Fruit fly (Drosophila melanogaster) whole organism, embryonic: Measurements from ENCODE around the gene RpS8.
A peak's percentile ranks its signal among the peaks of the same experiment; 100 is the strongest.

Source experiments
- Adf1 ChIP-seq: fragments of 200-800 bp; sonication (Bioruptor generic); IDR thresholded peaks from 2 replicates; pipeline ENCODE4 v1.3.6; 2022; ENCODE audit warnings: missing biosample characterization, missing genetic modification characterization
- CG10209 ChIP-seq: fragments of 200-800 bp; sonication (Bioruptor generic); optimal IDR thresholded peaks from 3 replicates; lab custom pipeline; 2017; ENCODE audit warnings: missing biosample characterization, mild to moderate bottlenecking, missing genetic modification characterization, missing genetic modification reagents
- CG10366 ChIP-seq: fragments of 200-800 bp; sonication (Bioruptor generic); IDR thresholded peaks from 2 replicates; pipeline ENCODE4 v1.3.6; 2022; ENCODE audit warnings: missing biosample characterization, missing genetic modification characterization
- CG10979 ChIP-seq: fragments of 200-800 bp; sonication (Bioruptor generic); optimal IDR thresholded peaks from 2 replicates; lab custom pipeline; 2018; ENCODE audit warnings: missing biosample characterization, mild to moderate bottlenecking, missing genetic modification characterization, moderate library complexity
- CG11723 ChIP-seq: fragments of 200-800 bp; sonication (Bioruptor generic); optimal IDR thresholded peaks from 2 replicates; lab custom pipeline; 2017; ENCODE audit warnings: missing biosample characterization, mild to moderate bottlenecking, missing genetic modification characterization
- CG13123 ChIP-seq: fragments of 200-800 bp; sonication (Bioruptor generic); optimal IDR thresholded peaks from 2 replicates; lab custom pipeline; 2016; ENCODE audit warnings: missing biosample characterization, missing genetic modification characterization
- CG15073 ChIP-seq: fragments of 200-800 bp; sonication (Bioruptor generic); optimal IDR thresholded peaks from 2 replicates; lab custom pipeline; 2016; ENCODE audit warnings: missing biosample characterization, missing genetic modification characterization
- CG1602 ChIP-seq: fragments of 200-800 bp; sonication (Bioruptor generic); optimal IDR thresholded peaks from 3 replicates; lab custom pipeline; 2016; ENCODE audit warnings: missing biosample characterization, missing genetic modification characterization
- CG17359 ChIP-seq: fragments of 200-800 bp; sonication (Bioruptor generic); optimal IDR thresholded peaks from 3 replicates; lab custom pipeline; 2018; ENCODE audit warnings: missing biosample characterization, mild to moderate bottlenecking, missing genetic modification characterization, moderate library complexity
- CG1792 ChIP-seq: fragments of 200-800 bp; sonication (Bioruptor generic); optimal IDR thresholded peaks from 2 replicates; lab custom pipeline; 2016; ENCODE audit warnings: missing biosample characterization, missing genetic modification characterization
- CG2116 ChIP-seq: fragments of 200-800 bp; sonication (Bioruptor generic); optimal IDR thresholded peaks from 3 replicates; lab custom pipeline; 2018; ENCODE audit warnings: missing biosample characterization, mild to moderate bottlenecking, missing genetic modification characterization
- CG2889 ChIP-seq: fragments of 200-800 bp; sonication (Bioruptor generic); IDR thresholded peaks from 3 replicates; pipeline ENCODE4 v1.3.6; 2022; ENCODE audit warnings: missing biosample characterization, missing genetic modification characterization
- CG30403 ChIP-seq: fragments of 200-800 bp; sonication (Bioruptor generic); optimal IDR thresholded peaks from 3 replicates; lab custom pipeline; 2016; ENCODE audit warnings: missing biosample characterization, missing genetic modification characterization
- CG31365 ChIP-seq: fragments of 200-800 bp; sonication (Bioruptor generic); optimal IDR thresholded peaks from 2 replicates; lab custom pipeline; 2018; ENCODE audit warnings: missing biosample characterization, mild to moderate bottlenecking, missing genetic modification characterization
- CG3163 ChIP-seq: fragments of 200-800 bp; sonication (Bioruptor generic); optimal IDR thresholded peaks from 3 replicates; lab custom pipeline; 2016; ENCODE audit warnings: missing biosample characterization, missing genetic modification characterization
- CG3407 ChIP-seq: fragments of 200-800 bp; sonication (Bioruptor generic); optimal IDR thresholded peaks from 2 replicates; lab custom pipeline; 2018; ENCODE audit warnings: missing biosample characterization, mild to moderate bottlenecking, missing genetic modification characterization
- CG3726 ChIP-seq: fragments of 200-800 bp; sonication (Bioruptor generic); IDR thresholded peaks from 3 replicates; pipeline ENCODE4, ENCODE4 v1.3.6; 2022; ENCODE audit warnings: missing biosample characterization, missing genetic modification characterization
- CG4820 ChIP-seq: fragments of 200-800 bp; sonication (Bioruptor generic); optimal IDR thresholded peaks from 3 replicates; lab custom pipeline; 2016; ENCODE audit warnings: missing biosample characterization, missing genetic modification characterization
- CG7357 ChIP-seq: fragments of 200-800 bp; sonication (Bioruptor generic); IDR thresholded peaks from 3 replicates; pipeline ENCODE4 v1.3.6; 2022; ENCODE audit warnings: missing biosample characterization, missing genetic modification characterization
- CG7372 ChIP-seq: fragments of 200-800 bp; sonication (Bioruptor generic); IDR thresholded peaks from 2 replicates; pipeline ENCODE4 v1.3.6; 2022; ENCODE audit warnings: missing biosample characterization, missing genetic modification characterization
- CG7839 ChIP-seq: fragments of 200-800 bp; sonication (Bioruptor generic); optimal IDR thresholded peaks from 3 replicates; lab custom pipeline; 2018; ENCODE audit warnings: missing biosample characterization, mild to moderate bottlenecking, missing genetic modification characterization, moderate library complexity
- CG7987 ChIP-seq: fragments of 200-800 bp; sonication (Bioruptor generic); optimal IDR thresholded peaks from 2 replicates; lab custom pipeline; 2018; ENCODE audit warnings: missing biosample characterization, mild to moderate bottlenecking, missing genetic modification characterization, moderate library complexity
- CG8359 ChIP-seq: fragments of 200-800 bp; sonication (Bioruptor generic); optimal IDR thresholded peaks from 2 replicates; lab custom pipeline; 2017; ENCODE audit warnings: missing biosample characterization, mild to moderate bottlenecking, missing genetic modification characterization, borderline replicate concordance
- CG9876 ChIP-seq: fragments of 200-800 bp; sonication (Bioruptor generic); optimal IDR thresholded peaks from 2 replicates; lab custom pipeline; 2016; ENCODE audit warnings: missing biosample characterization, missing genetic modification characterization
- CTCF ChIP-seq: fragments of 200-800 bp; sonication (Bioruptor generic); optimal IDR thresholded peaks from 2 replicates; lab custom pipeline; 2017; ENCODE audit warnings: missing biosample characterization, mild to moderate bottlenecking, missing genetic modification characterization, moderate library complexity
- D19B ChIP-seq: fragments of 200-800 bp; sonication (Bioruptor generic); optimal IDR thresholded peaks from 2 replicates; lab custom pipeline; 2017; ENCODE audit warnings: missing biosample characterization, mild to moderate bottlenecking, missing genetic modification characterization
- Dbx ChIP-seq: fragments of 200-800 bp; sonication (Bioruptor generic); IDR thresholded peaks from 3 replicates; pipeline ENCODE4 v1.3.6; 2022; ENCODE audit warnings: missing biosample characterization, missing genetic modification characterization
- Drgx ChIP-seq: fragments of 200-800 bp; sonication (Bioruptor generic); IDR thresholded peaks from 2 replicates; pipeline ENCODE4 v1.3.6; 2022; ENCODE audit warnings: missing biosample characterization, missing genetic modification characterization
- Ets65A ChIP-seq: fragments of 200-800 bp; sonication (Bioruptor generic); peaks from one replicate; lab custom pipeline; 2016; ENCODE audit warnings: missing biosample characterization, missing genetic modification characterization
- GATAe ChIP-seq: fragments of 200-800 bp; sonication (Bioruptor generic); conservative IDR thresholded peaks from 2 replicates; pipeline ENCODE4 v1.3.6; 2022; ENCODE audit warnings: missing biosample characterization, missing genetic modification characterization
- Med ChIP-seq: fragments of 200-800 bp; sonication (Bioruptor generic); peaks from one replicate; lab custom pipeline; 2016; ENCODE audit warnings: missing biosample characterization, missing genetic modification characterization, mild to moderate bottlenecking, inconsistent platforms, moderate library complexity
- Meics ChIP-seq: fragments of 200-800 bp; sonication (Bioruptor generic); optimal IDR thresholded peaks from 2 replicates; lab custom pipeline; 2017; ENCODE audit warnings: missing biosample characterization, mild to moderate bottlenecking, missing genetic modification characterization
- NK7.1 ChIP-seq: fragments of 200-800 bp; sonication (Bioruptor generic); optimal IDR thresholded peaks from 3 replicates; lab custom pipeline; 2016; ENCODE audit warnings: missing biosample characterization, missing genetic modification characterization
- Nf-YA ChIP-seq: fragments of 200-800 bp; sonication (Bioruptor generic); IDR thresholded peaks from 2 replicates; pipeline ENCODE4 v1.3.6; 2022; ENCODE audit warnings: missing biosample characterization, missing genetic modification characterization
- Optix ChIP-seq: fragments of 200-800 bp; sonication (Bioruptor generic); IDR thresholded peaks from 3 replicates; pipeline ENCODE4 v1.3.6; 2022; ENCODE audit warnings: missing biosample characterization, missing genetic modification characterization
- Poxn ChIP-seq: fragments of 200-800 bp; sonication (Bioruptor generic); IDR thresholded peaks from 2 replicates; pipeline ENCODE4 v1.3.6; 2022; ENCODE audit warnings: missing biosample characterization, missing genetic modification characterization
- Trl ChIP-seq, 3 experiments: fragments of >200 bp in 2 of 3; fragments of 200-800 bp in 1 of 3; sonication (Bioruptor generic) in 1 of 3; optimal IDR thresholded peaks; 2 replicates in 1 of 3; 3 replicates in 2 of 3; lab custom pipeline; 2016 to 2017; ENCODE audit warnings: missing biosample characterization in 1 of 3, missing genetic modification characterization in 1 of 3
- bcd ChIP-seq: fragments of 200-800 bp; sonication (Bioruptor generic); optimal IDR thresholded peaks from 2 replicates; lab custom pipeline; 2017; ENCODE audit warnings: missing biosample characterization, mild to moderate bottlenecking, missing genetic modification characterization
- bsh ChIP-seq, 2 experiments: fragments of 200-800 bp; sonication (Bioruptor generic); optimal IDR thresholded peaks; 2 replicates each; lab custom pipeline; 2017 to 2018; ENCODE audit warnings: mild to moderate bottlenecking in 2 of 2, missing biosample characterization in 2 of 2, missing genetic modification characterization in 2 of 2, moderate library complexity in 1 of 2
- ci ChIP-seq: fragments of 200-800 bp; sonication (Bioruptor generic); IDR thresholded peaks from 3 replicates; pipeline ENCODE4 v1.3.6; 2022; ENCODE audit warnings: missing biosample characterization, missing genetic modification characterization
- dan ChIP-seq: fragments of 200-800 bp; sonication (Bioruptor generic); IDR thresholded peaks from 2 replicates; pipeline ENCODE4 v1.3.6; 2022; ENCODE audit warnings: missing biosample characterization, missing genetic modification characterization
- dimm ChIP-seq: fragments of 200-800 bp; sonication (Bioruptor generic); IDR thresholded peaks from 2 replicates; pipeline ENCODE4 v1.3.6; 2022; ENCODE audit warnings: missing biosample characterization, missing genetic modification characterization
- fd3F ChIP-seq: fragments of 200-800 bp; sonication (Bioruptor generic); optimal IDR thresholded peaks from 2 replicates; lab custom pipeline; 2018; ENCODE audit warnings: missing biosample characterization, mild to moderate bottlenecking, missing genetic modification characterization, moderate library complexity
- lbe ChIP-seq: fragments of 200-800 bp; sonication (Bioruptor generic); optimal IDR thresholded peaks from 2 replicates; lab custom pipeline; 2016; ENCODE audit warnings: missing biosample characterization, mild to moderate bottlenecking, missing genetic modification characterization
- luna ChIP-seq: fragments of 200-800 bp; sonication (Bioruptor generic); optimal IDR thresholded peaks from 2 replicates; lab custom pipeline; 2016; ENCODE audit warnings: missing biosample characterization, missing genetic modification characterization
- nom ChIP-seq: fragments of 200-800 bp; sonication (Bioruptor generic); optimal IDR thresholded peaks from 2 replicates; lab custom pipeline; 2017; ENCODE audit warnings: missing biosample characterization, missing genetic modification characterization, mild to moderate bottlenecking, moderate library complexity, missing genetic modification reagents
- salm ChIP-seq: fragments of 200-800 bp; sonication (Bioruptor generic); optimal IDR thresholded peaks from 2 replicates; lab custom pipeline; 2018; ENCODE audit warnings: missing biosample characterization, mild to moderate bottlenecking, missing genetic modification characterization
- sim ChIP-seq: fragments of 200-800 bp; sonication (Bioruptor generic); IDR thresholded peaks from 2 replicates; pipeline ENCODE4 v1.3.6; 2022; ENCODE audit warnings: missing biosample characterization, missing genetic modification characterization
- ttk ChIP-seq: fragments of 200-800 bp; sonication (Bioruptor generic); IDR thresholded peaks from 2 replicates; pipeline ENCODE4 v2.1.2; 2022; ENCODE audit warnings: missing biosample characterization, missing genetic modification characterization
- vnd ChIP-seq: fragments of 200-800 bp; sonication (Bioruptor generic); IDR thresholded peaks from 3 replicates; pipeline ENCODE4 v1.3.6; 2022; ENCODE audit warnings: missing biosample characterization, missing genetic modification characterization; ENCODE audit not compliant: partially characterized antibody
- wor ChIP-seq: fragments of 200-800 bp; sonication (Bioruptor generic); IDR thresholded peaks from 2 replicates; pipeline ENCODE4 v1.3.6; 2022; ENCODE audit warnings: missing biosample characterization, missing genetic modification characterization
- yki ChIP-seq: fragments of >200 bp; optimal IDR thresholded peaks from 3 replicates; lab custom pipeline; 2018

RpS8 gene

dm6 chr3R:29875830-29876229 is 14.4 kb downstream of the RpS8 start:
- TF ChIP-seq CG17359 (tag; lab: Kevin White, UChicago) (no peak), Dbx (GFP tag; lab: Robert Waterston, UW) (no peak), Drgx (GFP tag; lab: Robert Waterston, UW) (peak; percentile 75), bcd (GFP tag; lab: Kevin White, UChicago) (no peak), NK7.1 (GFP tag; lab: Kevin White, UChicago) (no peak), lbe (no peak), CG2116 (GFP tag; lab: Kevin White, UChicago) (no peak), CG1602 (GFP tag; lab: Kevin White, UChicago) (no peak), luna (no peak), Trl (optimal IDR thresholded peaks at IDR 0.05; lab: Kevin White, UChicago) (no peak), Trl (GFP tag; optimal IDR thresholded peaks at IDR 0.05; lab: Kevin White, UChicago) (no peak), nom (peak; percentile 34), CG10979 (tag; lab: Kevin White, UChicago) (peak; percentile 4), CG7357 (GFP tag; lab: Robert Waterston, UW) (no peak), bsh (GFP tag; optimal IDR thresholded peaks at IDR 0.05; lab: Kevin White, UChicago) (peak in 1 of 2 experiments; percentile 52), ci (0 out of 3 replicates have a peak, but pooled peaks have one; percentile 54), CG15073 (GFP tag; lab: Kevin White, UChicago) (no peak), Med (peak; percentile 12), wor (no peak), CG7372 (peak; percentile 44)

- TF ChIP-seq Adf1 (no peak), D19B (GFP tag; lab: Kevin White, UChicago) (no peak), dan (GFP tag; lab: Robert Waterston, UW) (no peak), CTCF (GFP tag; lab: Kevin White, UChicago) (no peak), Ets65A (GFP tag; lab: Kevin White, UChicago) (peak; percentile 82), CG10209 (no peak), Trl (optimal IDR thresholded peaks at IDR 0.05; lab: Kevin White, UChicago) (peak in 1 of 2 experiments; percentile 54), Trl (GFP tag; optimal IDR thresholded peaks at IDR 0.05; lab: Kevin White, UChicago) (no peak), Drgx (GFP tag; lab: Robert Waterston, UW) (no peak), Optix (GFP tag; lab: Robert Waterston, UW) (no peak), fd3F (GFP tag; lab: Kevin White, UChicago) (no peak), CG3726 (no peak), salm (tag; lab: Kevin White, UChicago) (no peak), CG11723 (GFP tag; lab: Kevin White, UChicago) (no peak), ttk (no peak), CG9876 (GFP tag; lab: Kevin White, UChicago) (no peak), GATAe (no peak), CG31365 (no peak), CG3163 (GFP tag; lab: Kevin White, UChicago) (peak; percentile 23), CG7839 (no peak), CG7987 (GFP tag; lab: Kevin White, UChicago) (no peak), sim (GFP tag; lab: Robert Waterston, UW) (no peak)
Measured at dm6 chr3R:29876232-29876631, 14.8 kb downstream of the RpS8 start.

- TF ChIP-seq CG4820 (GFP tag; lab: Kevin White, UChicago) (no peak), Poxn (no peak), CG3407 (GFP tag; lab: Kevin White, UChicago) (no peak), CG10366 (GFP tag; lab: Robert Waterston, UW) (no peak), Meics (GFP tag; lab: Kevin White, UChicago) (no peak), CG2889 (GFP tag; lab: Robert Waterston, UW) (no peak), vnd (no peak), CG1792 (no peak), CG13123 (GFP tag; lab: Kevin White, UChicago) (no peak), Nf-YA (GFP tag; lab: Robert Waterston, UW) (no peak), CG8359 (GFP tag; lab: Kevin White, UChicago) (no peak), CG10209 (no peak), CG30403 (GFP tag; lab: Kevin White, UChicago) (peak; percentile 7), yki (lab: Kevin White, UChicago) (peak; percentile 67), dimm (GFP tag; lab: Robert Waterston, UW) (no peak)
Measured at dm6 chr3R:29876733-29877193, 15.4 kb downstream of the RpS8 start, which contains the start of gene CG31038. Gene CG31038, plus strand, starts transcription at chr3R:29877059.
